Worm (Caenorhabditis elegans): ENCODE measurements around the gene Y59A8A.8.

Y59A8A.8 gene

DNA sequence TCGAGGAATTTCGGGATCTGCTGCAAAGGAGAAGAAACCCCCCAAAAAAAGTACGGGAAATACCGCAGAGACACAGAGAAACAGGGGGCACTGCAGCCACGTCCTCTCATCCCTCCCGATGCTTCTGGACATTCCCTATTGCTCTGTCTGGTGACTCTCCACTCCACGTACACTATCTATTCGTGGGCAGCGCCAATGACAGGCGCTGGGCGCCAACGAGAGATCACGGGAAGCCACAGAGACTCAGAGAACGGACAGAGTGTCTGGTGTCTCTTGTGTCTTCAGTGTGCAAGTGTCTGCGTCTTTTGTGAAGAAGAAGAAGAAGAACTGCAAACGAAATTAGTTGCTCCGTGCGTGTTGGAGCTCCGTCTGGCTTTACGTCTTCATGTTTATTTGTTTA lies 7.5 kb upstream of the Y59A8A.8 start (continued):
- TF ChIP-seq aha-1 (tag) (no peak), zfp-3 (GFP tag; conservative IDR thresholded peaks at IDR 0.05) (no peak), hlh-11 (tag; optimal IDR thresholded peaks at IDR 0.05) (peak; percentile 92), rbr-2 (tag; optimal IDR thresholded peaks at IDR 0.05) (peak; percentile 87), D1046.2 (GFP tag; IDR thresholded peaks at IDR 0.05) (no peak), snpc-1.2 (GFP tag; IDR thresholded peaks at IDR 0.05) (no peak; the same call in 1 of the 2 replicates), dmd-9 (GFP tag; IDR thresholded peaks at IDR 0.05) (0 out of 2 replicates have a peak, but pooled peaks have one; percentile 47), nhr-41 (GFP tag; IDR thresholded peaks at IDR 0.05) (no peak), jun-1 (tag; optimal IDR thresholded peaks at IDR 0.05) (peak; percentile 42), lin-38 (GFP tag; IDR thresholded peaks at IDR 0.05) (peak; percentile 82), zip-2 (tag; optimal IDR thresholded peaks at IDR 0.05) (no peak), saeg-2 (GFP tag; IDR thresholded peaks at IDR 0.05) (no peak), pha-4 (GFP tag; IDR thresholded peaks at IDR 0.05) (peak; percentile 45), pha-4 (tag; optimal IDR thresholded peaks at IDR 0.05) (no peak), F37D6.2 (tag; optimal IDR thresholded peaks at IDR 0.05) (peak; percentile 52), tra-1 (GFP tag; IDR thresholded peaks at IDR 0.05) (peak; percentile 33; the same call in 1 of the 2 replicates), nhr-111 (GFP tag; optimal IDR thresholded peaks at IDR 0.05) (no peak)

DNA sequence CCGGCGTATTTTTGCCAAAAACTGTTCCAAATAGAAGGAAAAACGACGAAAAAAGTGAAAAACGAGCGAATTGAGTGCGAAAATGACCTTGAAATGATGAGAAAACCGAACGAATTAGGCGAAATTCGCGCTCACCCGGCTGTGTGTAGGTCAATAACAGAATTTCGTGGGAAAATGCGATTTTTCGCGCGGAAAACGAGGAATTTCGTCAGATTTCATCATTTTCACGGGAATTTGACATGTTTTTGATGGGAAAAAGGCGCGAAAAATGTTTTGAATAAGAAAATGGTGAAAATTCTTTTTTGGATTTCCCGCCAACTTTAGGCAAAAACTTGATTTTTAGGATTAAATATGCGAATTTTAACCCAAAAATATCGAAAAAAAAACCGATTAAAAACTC lies 6.3 kb upstream of the Y59A8A.8 start:
- TF ChIP-seq egl-43 (GFP tag; IDR thresholded peaks at IDR 0.05): no peak
- TF ChIP-seq dve-1 (tag; optimal IDR thresholded peaks at IDR 0.05; ENCODE audit: insufficient read depth): no peak

DNA sequence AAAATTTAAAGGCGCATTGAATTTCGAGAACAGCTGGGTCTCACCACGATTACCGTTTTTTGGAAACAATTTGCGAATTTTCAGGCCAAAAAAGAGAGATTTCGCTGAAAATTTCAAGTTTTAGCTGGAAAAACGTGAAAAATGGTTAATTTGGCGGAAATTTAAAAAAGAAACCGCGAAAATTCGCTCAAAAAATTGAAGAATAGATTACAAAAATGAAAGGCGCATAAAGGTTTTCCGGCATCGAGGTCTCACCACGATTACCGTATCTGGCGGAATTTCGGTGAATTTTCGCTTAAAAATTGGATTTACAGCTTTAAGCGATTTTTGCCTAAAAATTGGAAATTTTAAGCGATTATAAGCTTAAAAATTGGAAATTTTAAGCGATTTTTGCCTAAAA lies 5.9 kb upstream of the Y59A8A.8 start:
- TF ChIP-seq F49E8.2 (tag; optimal IDR thresholded peaks at IDR 0.05; ENCODE audit: borderline replicate concordance) (peak; percentile 31), gei-8 (GFP tag; optimal IDR thresholded peaks at IDR 0.05) (no peak), fos-1 (tag; optimal IDR thresholded peaks at IDR 0.05) (no peak)

DNA sequence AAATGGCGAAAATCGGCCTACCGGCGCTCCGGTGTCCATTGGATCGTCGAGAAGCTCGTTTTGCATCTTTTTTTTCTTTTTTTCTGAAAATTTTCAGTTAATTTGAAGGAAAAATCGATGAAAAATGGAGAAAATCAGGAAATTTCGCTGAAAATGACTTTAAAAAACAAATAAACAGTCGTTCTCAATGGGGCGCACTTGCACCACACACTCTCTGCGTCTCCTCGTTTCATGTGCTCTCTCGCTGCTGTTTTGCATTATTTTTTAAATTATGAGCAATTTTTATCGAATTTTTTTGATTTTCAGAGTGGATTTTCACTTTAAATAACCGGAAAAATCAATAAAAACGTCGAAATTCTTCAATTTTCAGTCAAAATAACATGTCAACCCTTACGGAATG lies 5.2 kb downstream of the Y59A8A.8 start, which contains the start of gene csn-1:
Gene csn-1 (minus strand): TSS at position 83 of the 400 bp plus-strand sequence.
- peak in 1 of 2 experiments; percentile 47 for TF ChIP-seq lsy-2 (tag; optimal IDR thresholded peaks at IDR 0.05)
- TF ChIP-seq F37D6.2 (tag; optimal IDR thresholded peaks at IDR 0.05): no peak
- no peak for TF ChIP-seq dmd-8 (GFP tag; IDR thresholded peaks at IDR 0.05)
- TF ChIP-seq ztf-11 (tag; optimal IDR thresholded peaks at IDR 0.05): no peak
- TF ChIP-seq lin-13 (GFP tag; optimal IDR thresholded peaks at IDR 0.05): no peak
- no peak for TF ChIP-seq nhr-42 (GFP tag; IDR thresholded peaks at IDR 0.05)
- TF ChIP-seq lin-38 (GFP tag; IDR thresholded peaks at IDR 0.05): peak; percentile 92
- TF ChIP-seq hif-1 (tag; optimal IDR thresholded peaks at IDR 0.05): no peak
- TF ChIP-seq dpl-1 (GFP tag; optimal IDR thresholded peaks at IDR 0.05): peak; percentile 8
- no peak for TF ChIP-seq zag-1 (tag; optimal IDR thresholded peaks at IDR 0.05)
- no peak for TF ChIP-seq gei-8 (GFP tag; optimal IDR thresholded peaks at IDR 0.05)
- TF ChIP-seq Y48G9A.11 (GFP tag; IDR thresholded peaks at IDR 0.05): no peak
- no peak for TF ChIP-seq lim-7 (GFP tag; IDR thresholded peaks at IDR 0.05)
- TF ChIP-seq ctbp-1 (GFP tag; IDR thresholded peaks at IDR 0.05): no peak

DNA sequence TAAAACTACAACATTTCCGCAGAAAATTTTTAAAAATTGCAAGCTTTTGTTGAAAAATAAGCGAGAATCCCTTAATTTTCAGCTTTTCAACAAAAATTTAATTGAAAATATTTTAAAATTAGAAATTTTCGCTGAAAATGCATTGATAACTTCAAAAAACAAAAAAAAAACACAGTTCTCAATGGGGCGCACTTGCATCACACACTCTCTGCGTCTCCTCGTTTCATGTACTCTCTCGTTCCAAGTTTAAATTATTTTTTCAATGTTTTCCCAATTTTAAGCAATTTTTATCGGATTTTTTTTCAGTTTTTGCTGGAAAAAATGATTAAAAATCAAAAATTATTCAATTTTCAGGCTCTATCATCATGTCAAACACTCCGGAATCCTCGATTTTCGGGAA lies 5.6 kb downstream of the Y59A8A.8 start, which contains the start of gene phf-14:
Gene phf-14 (plus strand): TSS at position 345 of the 400 bp plus-strand sequence.
- TF ChIP-seq T26A8.4 (GFP tag; IDR thresholded peaks at IDR 0.05): no peak
- no peak for TF ChIP-seq arid-1 (GFP tag; conservative IDR thresholded peaks at IDR 0.05)
- no peak for TF ChIP-seq Y105C5A.15 (GFP tag; IDR thresholded peaks at IDR 0.05)
- TF ChIP-seq snpc-1.2 (GFP tag; IDR thresholded peaks at IDR 0.05): no peak
- TF ChIP-seq pqm-1 (tag; optimal IDR thresholded peaks at IDR 0.05): no peak
- no peak for TF ChIP-seq ceh-32 (tag; optimal IDR thresholded peaks at IDR 0.05; ENCODE audit: poor library complexity)
- peak; percentile 41 for TF ChIP-seq duxl-1 (tag; optimal IDR thresholded peaks at IDR 0.05; ENCODE audit: poor library complexity)
- TF ChIP-seq nhr-11 (tag; optimal IDR thresholded peaks at IDR 0.05): no peak
- TF ChIP-seq jun-1 (tag; optimal IDR thresholded peaks at IDR 0.05): no peak
- TF ChIP-seq ZK337.2 (GFP tag; IDR thresholded peaks at IDR 0.05): no peak
- TF ChIP-seq attf-4 (tag; optimal IDR thresholded peaks at IDR 0.05): no peak
- no peak for TF ChIP-seq ces-1 (GFP tag; optimal IDR thresholded peaks at IDR 0.05)
- no peak for TF ChIP-seq nhr-76 (tag; optimal IDR thresholded peaks at IDR 0.05)
- TF ChIP-seq spr-3 (GFP tag; optimal IDR thresholded peaks at IDR 0.05): no peak
- TF ChIP-seq F49E8.2 (tag; optimal IDR thresholded peaks at IDR 0.05; ENCODE audit: borderline replicate concordance): no peak
- peak; percentile 7 for TF ChIP-seq hlh-30 (tag; optimal IDR thresholded peaks at IDR 0.05; ENCODE audit: insufficient read depth)
